Fruit fly (Drosophila melanogaster) whole organism, embryonic: ENCODE data around the gene Zasp66.

Experiments used
- CG31224 ChIP-seq: fragments of 200-800 bp; sonication (Bioruptor generic); IDR thresholded peaks from 2 replicates; pipeline ENCODE4 v1.3.6; 2022; ENCODE audit warnings: missing biosample characterization, missing genetic modification characterization
- exex ChIP-seq: fragments of 200-800 bp; sonication (Bioruptor generic); optimal IDR thresholded peaks from 4 replicates; lab custom pipeline; 2018; ENCODE audit warnings: missing biosample characterization, mild to moderate bottlenecking, missing genetic modification characterization, moderate library complexity

DNA sequence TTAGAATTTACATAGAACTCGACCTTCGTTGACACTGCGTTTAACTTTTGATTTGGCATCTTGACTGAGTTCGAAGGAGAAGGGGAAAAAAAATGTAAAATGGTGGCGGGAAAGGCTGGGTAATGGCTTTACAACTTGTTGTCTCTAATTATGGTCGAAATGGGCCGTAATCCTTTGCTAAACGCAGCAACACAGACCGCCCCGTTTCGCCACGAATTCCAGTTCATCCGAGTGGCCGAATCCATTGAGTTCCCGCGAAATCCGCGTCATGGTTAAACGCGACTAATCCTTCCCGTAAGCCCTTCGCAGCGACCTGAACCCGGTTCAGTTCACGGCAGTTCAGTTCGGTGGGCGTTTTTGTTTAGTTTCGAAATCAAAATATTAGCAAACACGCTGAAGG lies 41.9 kb downstream of the Zasp66 start:
- no peak for TF ChIP-seq CG31224 (GFP tag; lab: Robert Waterston, UW)
- no peak for TF ChIP-seq exex
